Worm (Caenorhabditis elegans): ENCODE data around the gene abts-3.
A peak's percentile ranks its signal among the peaks of the same experiment; 100 is the strongest.

The abts-3 gene

ce11 chrII:6113187-6113586 lies 19.5 kb upstream of the abts-3 start, which contains the start of gene heri-1 (continued):
- peak; percentile 38 for TF ChIP-seq F49E8.2 (tag; optimal IDR thresholded peaks at IDR 0.05; ENCODE audit: insufficient read depth)
- no peak for TF ChIP-seq nfya-1 (tag; optimal IDR thresholded peaks at IDR 0.05; ENCODE audit: borderline replicate concordance, insufficient read depth)
- peak; percentile 83 for TF ChIP-seq F33H1.4 (GFP tag; IDR thresholded peaks at IDR 0.05)

- TF ChIP-seq hsf-1 (GFP tag; IDR thresholded peaks at IDR 0.05), result no peak
- TF ChIP-seq ceh-27 (GFP tag; optimal IDR thresholded peaks at IDR 0.05), result peak; percentile 21
Measured at ce11 chrII:6113842-6114441, 18.8 kb upstream of the abts-3 start.

ce11 chrII:6115283-6115682 lies 17.4 kb upstream of the abts-3 start:
- TF ChIP-seq ceh-27 (GFP tag; optimal IDR thresholded peaks at IDR 0.05) (peak; percentile 61), B0035.1 (tag; optimal IDR thresholded peaks at IDR 0.05) (no peak), F22D6.2 (tag; optimal IDR thresholded peaks at IDR 0.05) (no peak), dpl-1 (GFP tag; optimal IDR thresholded peaks at IDR 0.05) (no peak), F52B5.7 (tag; optimal IDR thresholded peaks at IDR 0.05) (no peak), ceh-100 (GFP tag; IDR thresholded peaks at IDR 0.05) (no peak), sdz-38 (tag; optimal IDR thresholded peaks at IDR 0.05) (no peak)

- TF ChIP-seq lin-26 (GFP tag; IDR thresholded peaks at IDR 0.05), result no peak
- TF ChIP-seq Y67H2A.10 (GFP tag; conservative IDR thresholded peaks at IDR 0.05), result no peak
Measured at ce11 chrII:6116701-6117100, 16.0 kb upstream of the abts-3 start.

ce11 chrII:6118163-6118562 lies 14.5 kb upstream of the abts-3 start, which contains the start of gene C29H12.6:
C29H12.6 (minus strand) TSS chrII:6118263.
- no peak for TF ChIP-seq ceh-100 (GFP tag; IDR thresholded peaks at IDR 0.05)
- TF ChIP-seq ztf-22 (GFP tag; optimal IDR thresholded peaks at IDR 0.05), result no peak
- no peak for TF ChIP-seq ZK185.1 (tag; optimal IDR thresholded peaks at IDR 0.05; ENCODE audit: poor library complexity, severe bottlenecking)
- no peak for TF ChIP-seq atf-7 (tag; optimal IDR thresholded peaks at IDR 0.05)
- no peak for TF ChIP-seq Y56A3A.18 (GFP tag; IDR thresholded peaks at IDR 0.05)
- no peak for TF ChIP-seq attf-3 (GFP tag; conservative IDR thresholded peaks at IDR 0.05)
- no peak for TF ChIP-seq Y67H2A.10 (GFP tag; conservative IDR thresholded peaks at IDR 0.05)
- TF ChIP-seq T26A5.8 (tag; optimal IDR thresholded peaks at IDR 0.05), result no peak
- TF ChIP-seq F55B11.4 (tag; optimal IDR thresholded peaks at IDR 0.05; ENCODE audit: borderline replicate concordance, insufficient read depth), result no peak
- TF ChIP-seq zim-3 (tag; optimal IDR thresholded peaks at IDR 0.05), result no peak
- no peak for TF ChIP-seq mes-4 (tag; optimal IDR thresholded peaks at IDR 0.05)
- no peak for TF ChIP-seq lir-1 (GFP tag; conservative IDR thresholded peaks at IDR 0.05)
- TF ChIP-seq mel-28 (tag; optimal IDR thresholded peaks at IDR 0.05; ENCODE audit: borderline replicate concordance), result no peak
- TF ChIP-seq Y79H2A.3 (GFP tag; conservative IDR thresholded peaks at IDR 0.05), result no peak
- TF ChIP-seq tlf-1 (GFP tag; optimal IDR thresholded peaks at IDR 0.05), result no peak
- TF ChIP-seq nfya-1 (tag; optimal IDR thresholded peaks at IDR 0.05; ENCODE audit: borderline replicate concordance, insufficient read depth), result no peak
- no peak for TF ChIP-seq F22D6.2 (tag; optimal IDR thresholded peaks at IDR 0.05)

ce11 chrII:6120548-6120947 lies 12.1 kb upstream of the abts-3 start:
- TF ChIP-seq die-1 (tag; optimal IDR thresholded peaks at IDR 0.05) (no peak), ztf-6 (GFP tag; IDR thresholded peaks at IDR 0.05) (no peak), ceh-100 (GFP tag; IDR thresholded peaks at IDR 0.05) (no peak), B0336.3 (GFP tag; IDR thresholded peaks at IDR 0.05) (no peak), pbrm-1 (GFP tag; IDR thresholded peaks at IDR 0.05) (no peak), mel-28 (tag; optimal IDR thresholded peaks at IDR 0.05; ENCODE audit: borderline replicate concordance) (no peak), madf-3 (GFP tag; IDR thresholded peaks at IDR 0.05) (no peak), madf-10 (tag; optimal IDR thresholded peaks at IDR 0.05) (no peak), sptf-2 (GFP tag; optimal IDR thresholded peaks at IDR 0.05) (no peak), ztf-25 (GFP tag; IDR thresholded peaks at IDR 0.05) (no peak), ets-4 (GFP tag; optimal IDR thresholded peaks at IDR 0.05) (no peak), dox-1 (GFP tag; IDR thresholded peaks at IDR 0.05) (no peak), attf-5 (GFP tag; optimal IDR thresholded peaks at IDR 0.05) (no peak), Y67H2A.10 (GFP tag; conservative IDR thresholded peaks at IDR 0.05) (no peak), lin-54 (GFP tag; optimal IDR thresholded peaks at IDR 0.05) (no peak), F23B12.7 (tag; optimal IDR thresholded peaks at IDR 0.05; ENCODE audit: insufficient read depth) (no peak), unc-130 (GFP tag; optimal IDR thresholded peaks at IDR 0.05) (no peak)

Measured in whole organism, young adult.